Fruit fly (Drosophila melanogaster) whole organism, adult: ENCODE data around the gene CG43165.

ENCODE experiments used
- CG11617 ChIP-seq: fragments of 200-800 bp; sonication (Bioruptor generic); optimal IDR thresholded peaks from 2 replicates; lab custom pipeline; 2017; ENCODE audit warnings: mild to moderate bottlenecking, missing biosample characterization, missing genetic modification reagents, missing genetic modification characterization
- CG12768 ChIP-seq: fragments of 200-800 bp; sonication (Bioruptor generic); optimal IDR thresholded peaks from 2 replicates; lab custom pipeline; 2017; ENCODE audit warnings: missing biosample characterization, missing genetic modification characterization, mild to moderate bottlenecking, moderate library complexity, missing genetic modification reagents
- CG14711 ChIP-seq: fragments of 200-800 bp; sonication (Bioruptor generic); optimal IDR thresholded peaks from 2 replicates; lab custom pipeline; 2018; ENCODE audit warnings: missing biosample characterization, mild to moderate bottlenecking, missing genetic modification characterization, moderate library complexity
- CG1620 ChIP-seq: fragments of 200-800 bp; sonication (Bioruptor generic); optimal IDR thresholded peaks from 2 replicates; lab custom pipeline; 2016; ENCODE audit warnings: missing biosample characterization, missing genetic modification characterization
- CG33017 ChIP-seq: fragments of 200-800 bp; sonication (Bioruptor generic); optimal IDR thresholded peaks from 2 replicates; lab custom pipeline; 2018; ENCODE audit warnings: missing biosample characterization, mild to moderate bottlenecking, missing genetic modification characterization, moderate library complexity
- CG5204 ChIP-seq: fragments of 200-800 bp; sonication (Bioruptor generic); optimal IDR thresholded peaks from 2 replicates; lab custom pipeline; 2016; ENCODE audit warnings: missing biosample characterization, missing genetic modification characterization
- CG7045 ChIP-seq: fragments of 200-800 bp; sonication (Bioruptor generic); optimal IDR thresholded peaks from 2 replicates; lab custom pipeline; 2017; ENCODE audit warnings: missing biosample characterization, mild to moderate bottlenecking, missing genetic modification characterization
- CG7101 ChIP-seq: fragments of 200-800 bp; sonication (Bioruptor generic); optimal IDR thresholded peaks from 2 replicates; lab custom pipeline; 2018; ENCODE audit warnings: missing biosample characterization, mild to moderate bottlenecking, missing genetic modification characterization, moderate library complexity
- Clk ChIP-seq: fragments of 200-800 bp; sonication (Bioruptor generic); optimal IDR thresholded peaks from 2 replicates; lab custom pipeline; 2017; ENCODE audit warnings: missing biosample characterization, missing genetic modification characterization
- Crg-1 ChIP-seq: fragments of 200-800 bp; sonication (Bioruptor generic); optimal IDR thresholded peaks from 2 replicates; lab custom pipeline; 2016; ENCODE audit warnings: missing biosample characterization, missing genetic modification characterization
- Hr96 ChIP-seq: fragments of 200-800 bp; sonication (Bioruptor generic); optimal IDR thresholded peaks from 2 replicates; lab custom pipeline; 2016; ENCODE audit warnings: missing biosample characterization, missing genetic modification characterization
- Mnt ChIP-seq: fragments of 200-800 bp; sonication (Bioruptor generic); optimal IDR thresholded peaks from 2 replicates; lab custom pipeline; 2016; ENCODE audit warnings: missing biosample characterization, mild to moderate bottlenecking, missing genetic modification characterization
- bab1 ChIP-seq: fragments of 200-800 bp; sonication (Bioruptor generic); optimal IDR thresholded peaks from 3 replicates; lab custom pipeline; 2019; ENCODE audit warnings: missing biosample characterization, mild to moderate bottlenecking, missing genetic modification characterization, moderate library complexity
- cic ChIP-seq: fragments of 200-800 bp; sonication (Bioruptor generic); optimal IDR thresholded peaks from 2 replicates; lab custom pipeline; 2017; ENCODE audit warnings: missing biosample characterization, mild to moderate bottlenecking, missing genetic modification characterization, moderate library complexity
- cnc ChIP-seq, 2 experiments: fragments of >200 bp; optimal IDR thresholded peaks; 2 replicates each; lab custom pipeline; 2017
- kay ChIP-seq: fragments of 200-800 bp; sonication (Bioruptor generic); peaks from one replicate; lab custom pipeline; 2016; ENCODE audit warnings: missing biosample characterization, missing genetic modification characterization, borderline replicate concordance
- ovo ChIP-seq: fragments of 200-800 bp; sonication (Bioruptor generic); optimal IDR thresholded peaks from 2 replicates; lab custom pipeline; 2016; ENCODE audit warnings: missing biosample characterization, missing genetic modification characterization
- pad ChIP-seq: fragments of 200-800 bp; sonication (Bioruptor generic); optimal IDR thresholded peaks from 3 replicates; lab custom pipeline; 2017; ENCODE audit warnings: missing biosample characterization, missing genetic modification characterization, mild to moderate bottlenecking, moderate library complexity, missing genetic modification reagents
- tj ChIP-seq: fragments of 200-800 bp; sonication (Bioruptor generic); optimal IDR thresholded peaks from 3 replicates; lab custom pipeline; 2017; ENCODE audit warnings: missing biosample characterization, mild to moderate bottlenecking, missing genetic modification characterization, moderate library complexity
- toe ChIP-seq: fragments of 200-800 bp; sonication (Bioruptor generic); optimal IDR thresholded peaks from 2 replicates; lab custom pipeline; 2016; ENCODE audit warnings: missing biosample characterization, missing genetic modification characterization

Gene CG43165

DNA sequence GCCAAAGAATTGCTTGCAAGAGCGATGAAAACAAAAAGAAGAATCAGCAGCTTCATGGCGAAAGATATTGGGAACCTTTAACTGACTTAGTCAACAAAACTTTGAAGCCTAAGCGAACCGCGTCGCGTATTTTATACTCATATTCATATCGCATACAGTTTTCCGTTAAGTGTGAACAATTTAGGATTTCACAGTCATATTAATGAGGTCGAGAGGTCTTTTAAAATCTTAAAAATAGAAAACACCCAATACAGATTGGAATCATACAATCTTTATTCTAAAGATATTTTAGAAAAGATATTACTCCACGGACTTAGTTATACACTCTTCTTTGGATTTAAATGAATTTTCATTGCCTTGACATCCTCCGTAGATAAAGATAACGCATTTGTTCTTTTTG, 1.0 kb downstream of the CG43165 start, which contains the start of gene Acp24A4:
Gene Acp24A4 (minus strand): TSS at position 101 of the 400 bp plus-strand sequence.
- no peak for TF ChIP-seq Clk (GFP tag; lab: Kevin White, UChicago)
- no peak for TF ChIP-seq kay (GFP tag; lab: Kevin White, UChicago)
- TF ChIP-seq CG7045 (GFP tag; lab: Kevin White, UChicago) = no peak
- no peak for TF ChIP-seq CG5204
- TF ChIP-seq CG11617 (GFP tag; lab: Kevin White, UChicago) = no peak
- TF ChIP-seq pad (GFP tag; lab: Kevin White, UChicago) = no peak
- TF ChIP-seq CG14711 (tag; lab: Kevin White, UChicago) = no peak
- no peak for TF ChIP-seq Hr96 (GFP tag; lab: Kevin White, UChicago)
- no peak for TF ChIP-seq toe (GFP tag; lab: Kevin White, UChicago)
- no peak for TF ChIP-seq Mnt
- no peak for TF ChIP-seq CG12768 (GFP tag; lab: Kevin White, UChicago)
- no peak for TF ChIP-seq CG33017 (tag; lab: Kevin White, UChicago)

- TF ChIP-seq Mnt (no peak), CG11617 (GFP tag; lab: Kevin White, UChicago) (no peak), Crg-1 (GFP tag; lab: Kevin White, UChicago) (no peak), CG5204 (no peak), CG7101 (tag; lab: Kevin White, UChicago) (no peak), tj (GFP tag; lab: Kevin White, UChicago) (no peak), cnc (optimal IDR thresholded peaks at IDR 0.05; lab: Kevin White, UChicago) (no peak), Clk (GFP tag; lab: Kevin White, UChicago) (no peak), Hr96 (GFP tag; lab: Kevin White, UChicago) (no peak), CG33017 (tag; lab: Kevin White, UChicago) (no peak), ovo (GFP tag; lab: Kevin White, UChicago) (no peak), pad (GFP tag; lab: Kevin White, UChicago) (no peak), cic (no peak), CG12768 (GFP tag; lab: Kevin White, UChicago) (no peak), CG14711 (tag; lab: Kevin White, UChicago) (no peak), toe (GFP tag; lab: Kevin White, UChicago) (no peak)
Observed at dm6 chr2L:3693082-3693481, 1.7 kb downstream of the CG43165 start, which contains the start of gene CG3513. CG3513 (minus strand) TSS chr2L:3693182.

DNA sequence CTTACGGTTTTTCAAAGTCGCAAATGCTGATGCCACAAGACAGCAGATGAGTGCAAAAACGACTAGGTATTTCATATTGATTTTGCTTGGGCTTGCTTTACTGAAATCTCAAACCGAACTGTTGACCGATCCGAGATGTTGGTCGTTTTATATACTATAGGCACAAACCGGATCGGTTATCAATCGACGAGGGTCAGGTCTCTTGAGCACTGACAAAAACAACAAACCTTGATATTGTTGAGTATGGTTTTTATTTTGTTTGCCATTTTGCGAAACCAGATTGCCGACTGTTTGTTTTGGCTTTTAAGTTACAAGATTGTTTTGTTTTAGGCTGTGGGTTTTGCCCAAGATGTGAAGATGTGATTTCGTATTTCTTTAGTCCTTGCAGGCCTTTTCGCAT, 2.4 kb downstream of the CG43165 start, which contains the start of gene CG16704:
Gene CG16704 (minus strand): TSS at position 122 of the 400 bp plus-strand sequence.
- TF ChIP-seq CG12768 (GFP tag; lab: Kevin White, UChicago) = no peak

- no peak for TF ChIP-seq CG12768 (GFP tag; lab: Kevin White, UChicago)
- TF ChIP-seq cic = no peak
- no peak for TF ChIP-seq Hr96 (GFP tag; lab: Kevin White, UChicago)
- TF ChIP-seq Crg-1 (GFP tag; lab: Kevin White, UChicago) = no peak
- TF ChIP-seq Clk (GFP tag; lab: Kevin White, UChicago) = no peak
- TF ChIP-seq cnc (optimal IDR thresholded peaks at IDR 0.05; lab: Kevin White, UChicago) = no peak
Observed at dm6 chr2L:3685139-3685851, 9.5 kb downstream of the CG43165 start.

dm6 chr2L:3682489-3682888, 12.3 kb downstream of the CG43165 start:
- no peak for TF ChIP-seq Clk (GFP tag; lab: Kevin White, UChicago)
- no peak for TF ChIP-seq bab1 (GFP tag; lab: Kevin White, UChicago)
- no peak for TF ChIP-seq CG12768 (GFP tag; lab: Kevin White, UChicago)
- no peak for TF ChIP-seq CG11617 (GFP tag; lab: Kevin White, UChicago)
- no peak for TF ChIP-seq toe (GFP tag; lab: Kevin White, UChicago)
- no peak for TF ChIP-seq CG7101 (tag; lab: Kevin White, UChicago)
- TF ChIP-seq Crg-1 (GFP tag; lab: Kevin White, UChicago) = no peak
- no peak for TF ChIP-seq cic
- TF ChIP-seq CG14711 (tag; lab: Kevin White, UChicago) = no peak
- no peak for TF ChIP-seq pad (GFP tag; lab: Kevin White, UChicago)
- TF ChIP-seq CG5204 = no peak
- no peak for TF ChIP-seq CG7045 (GFP tag; lab: Kevin White, UChicago)
- TF ChIP-seq CG1620 (GFP tag; lab: Kevin White, UChicago) = no peak
- TF ChIP-seq kay (GFP tag; lab: Kevin White, UChicago) = no peak
- TF ChIP-seq cnc (optimal IDR thresholded peaks at IDR 0.05; lab: Kevin White, UChicago) = no peak
- no peak for TF ChIP-seq ovo (GFP tag; lab: Kevin White, UChicago)
- TF ChIP-seq Mnt = no peak
- TF ChIP-seq CG33017 (tag; lab: Kevin White, UChicago) = no peak

dm6 chr2L:3681338-3681737, 13.5 kb downstream of the CG43165 start:
- TF ChIP-seq CG5204 (no peak), toe (GFP tag; lab: Kevin White, UChicago) (no peak), CG33017 (tag; lab: Kevin White, UChicago) (no peak), CG7101 (tag; lab: Kevin White, UChicago) (no peak), cnc (optimal IDR thresholded peaks at IDR 0.05; lab: Kevin White, UChicago) (no peak), CG14711 (tag; lab: Kevin White, UChicago) (no peak), tj (GFP tag; lab: Kevin White, UChicago) (no peak), ovo (GFP tag; lab: Kevin White, UChicago) (no peak), CG12768 (GFP tag; lab: Kevin White, UChicago) (no peak), Crg-1 (GFP tag; lab: Kevin White, UChicago) (no peak), Mnt (no peak), Hr96 (GFP tag; lab: Kevin White, UChicago) (no peak), CG11617 (GFP tag; lab: Kevin White, UChicago) (no peak), CG1620 (GFP tag; lab: Kevin White, UChicago) (no peak), bab1 (GFP tag; lab: Kevin White, UChicago) (no peak), cic (no peak)
